Worm (Caenorhabditis elegans): ENCODE data around the gene panl-2.
A peak's percentile ranks its signal among the peaks of the same experiment; 100 is the strongest.

panl-2 gene

ce11 chrIII:6971662-6972284 is 3.8 kb upstream of the panl-2 start, which contains the start of the genes eef-1A.1 and rfc-4 (continued):
- TF ChIP-seq madf-6 (GFP tag; IDR thresholded peaks at IDR 0.05) (peak; percentile 91), mes-4 (tag; optimal IDR thresholded peaks at IDR 0.05) (no peak), lag-1 (GFP tag; IDR thresholded peaks at IDR 0.05) (no peak), D2030.7 (GFP tag; IDR thresholded peaks at IDR 0.05) (peak; percentile 84), lsy-27 (tag; optimal IDR thresholded peaks at IDR 0.05; ENCODE audit: borderline replicate concordance, insufficient read depth) (peak; percentile 60), hsf-1 (GFP tag; IDR thresholded peaks at IDR 0.05) (peak; percentile 68), F22D6.2 (tag; optimal IDR thresholded peaks at IDR 0.05) (peak; percentile 55), madf-3 (GFP tag; IDR thresholded peaks at IDR 0.05) (peak; percentile 94), nfya-1 (tag; optimal IDR thresholded peaks at IDR 0.05; ENCODE audit: borderline replicate concordance, insufficient read depth) (no peak), nhr-90 (tag; optimal IDR thresholded peaks at IDR 0.05) (peak; percentile 18), ccch-3 (GFP tag; optimal IDR thresholded peaks at IDR 0.05) (no peak), F10E7.11 (tag; optimal IDR thresholded peaks at IDR 0.05) (no peak), cebp-1 (GFP tag; IDR thresholded peaks at IDR 0.05) (peak; percentile 88), cebp-1 (tag; optimal IDR thresholded peaks at IDR 0.05) (peak; percentile 95), snpc-1.1 (tag; optimal IDR thresholded peaks at IDR 0.05; ENCODE audit: insufficient read depth) (peak; percentile 61), aptf-2 (GFP tag; conservative IDR thresholded peaks at IDR 0.05) (no peak), F37B4.10 (GFP tag; IDR thresholded peaks at IDR 0.05) (no peak), pha-4 (tag; optimal IDR thresholded peaks at IDR 0.05) (peak; percentile 93), lin-35 (GFP tag; optimal IDR thresholded peaks at IDR 0.05) (peak; percentile 64 to 95 (median 73)), let-526 (GFP tag; IDR thresholded peaks at IDR 0.05) (peak; percentile 71; the same call in 1 of the 2 replicates), repo-1 (tag; optimal IDR thresholded peaks at IDR 0.05) (peak; percentile 48), attf-5 (GFP tag; optimal IDR thresholded peaks at IDR 0.05) (peak; percentile 97), mcd-1 (GFP tag; IDR thresholded peaks at IDR 0.05) (peak; percentile 91), rcor-1 (GFP tag; IDR thresholded peaks at IDR 0.05) (peak; percentile 90), snpc-3.4 (tag; optimal IDR thresholded peaks at IDR 0.05) (peak; percentile 92), hrde-1 (tag; optimal IDR thresholded peaks at IDR 0.05; ENCODE audit: borderline replicate concordance) (peak; percentile 20), egl-44 (GFP tag; IDR thresholded peaks at IDR 0.05) (0 out of 2 replicates have a peak, but pooled peaks have one; percentile 43), lin-54 (GFP tag; optimal IDR thresholded peaks at IDR 0.05) (peak; percentile 98), pbrm-1 (GFP tag; IDR thresholded peaks at IDR 0.05) (peak; percentile 93), ztf-18 (tag; optimal IDR thresholded peaks at IDR 0.05) (peak; percentile 75), tbx-9 (tag; optimal IDR thresholded peaks at IDR 0.05; ENCODE audit: borderline replicate concordance) (no peak), sptf-2 (GFP tag; optimal IDR thresholded peaks at IDR 0.05) (no peak), ztf-28 (GFP tag; IDR thresholded peaks at IDR 0.05) (peak; percentile 68; the same call in 1 of the 2 replicates), ceh-100 (GFP tag; IDR thresholded peaks at IDR 0.05) (peak; percentile 76), dox-1 (GFP tag; IDR thresholded peaks at IDR 0.05) (peak; percentile 93), xnd-1 (tag; optimal IDR thresholded peaks at IDR 0.05) (peak; percentile 47), Y95B8A.8 (GFP tag; IDR thresholded peaks at IDR 0.05) (peak; percentile 70; the same call in 1 of the 2 replicates), Y56A3A.18 (GFP tag; IDR thresholded peaks at IDR 0.05) (no peak), madf-8 (GFP tag; conservative IDR thresholded peaks at IDR 0.05) (peak; percentile 66), hmg-1.2 (GFP tag; IDR thresholded peaks at IDR 0.05) (peak; percentile 76), mxl-1 (tag; optimal IDR thresholded peaks at IDR 0.05) (no peak), F23B12.7 (tag; optimal IDR thresholded peaks at IDR 0.05; ENCODE audit: insufficient read depth) (peak; percentile 97), nhr-120 (GFP tag; IDR thresholded peaks at IDR 0.05) (no peak), snpc-1.3 (tag; optimal IDR thresholded peaks at IDR 0.05; ENCODE audit: insufficient read depth) (peak; percentile 95), B0035.1 (tag; optimal IDR thresholded peaks at IDR 0.05) (peak; percentile 52), egl-18 (GFP tag; IDR thresholded peaks at IDR 0.05) (no peak)

Data from whole organism, young adult.